Worm (Caenorhabditis elegans): ENCODE results near the gene Y43F8B.28.

Gene Y43F8B.28

ce11 chrV:19527565-19527964, 42.4 kb downstream of the Y43F8B.28 start:
- TF ChIP-seq tra-1 (GFP tag; IDR thresholded peaks at IDR 0.05) (peak; percentile 97), saeg-2 (GFP tag; IDR thresholded peaks at IDR 0.05) (peak; percentile 79), nhr-42 (GFP tag; IDR thresholded peaks at IDR 0.05) (no peak), unc-39 (tag; optimal IDR thresholded peaks at IDR 0.05) (no peak), jun-1 (tag; optimal IDR thresholded peaks at IDR 0.05) (no peak), nhr-102 (tag; optimal IDR thresholded peaks at IDR 0.05) (peak; percentile 79), hlh-30 (tag; optimal IDR thresholded peaks at IDR 0.05; ENCODE audit: insufficient read depth) (peak; percentile 96), F44E2.7 (GFP tag; IDR thresholded peaks at IDR 0.05) (no peak), zfp-2 (tag; optimal IDR thresholded peaks at IDR 0.05) (no peak), mdt-29 (GFP tag; IDR thresholded peaks at IDR 0.05) (peak; percentile 59), attf-4 (tag; optimal IDR thresholded peaks at IDR 0.05) (no peak), egl-43 (GFP tag; IDR thresholded peaks at IDR 0.05) (no peak), mxl-2 (GFP tag; conservative IDR thresholded peaks at IDR 0.05) (peak; percentile 89), nhr-6 (tag; optimal IDR thresholded peaks at IDR 0.05) (peak; percentile 11), ztf-7 (tag; optimal IDR thresholded peaks at IDR 0.05) (no peak), T20F7.1 (GFP tag; optimal IDR thresholded peaks at IDR 0.05) (peak; percentile 74), hif-1 (tag; optimal IDR thresholded peaks at IDR 0.05) (peak in 1 of 2 experiments; percentile 17), php-3 (GFP tag; IDR thresholded peaks at IDR 0.05) (peak; percentile 100), nhr-237 (tag; optimal IDR thresholded peaks at IDR 0.05) (no peak), aha-1 (tag) (no peak), nhr-76 (tag; optimal IDR thresholded peaks at IDR 0.05) (no peak), lim-7 (GFP tag; IDR thresholded peaks at IDR 0.05) (no peak), hlh-11 (tag; optimal IDR thresholded peaks at IDR 0.05) (peak; percentile 98), lin-38 (GFP tag; IDR thresholded peaks at IDR 0.05) (0 out of 2 replicates have a peak, but pooled peaks have one; percentile 12), daf-16 (GFP tag; optimal IDR thresholded peaks at IDR 0.05) (peak in 1 of 2 experiments; percentile 59), daf-16 (tag; optimal IDR thresholded peaks at IDR 0.05) (peak; percentile 98), spr-1 (tag; optimal IDR thresholded peaks at IDR 0.05) (no peak), unc-62 (GFP tag; optimal IDR thresholded peaks at IDR 0.05 in 1 of 2) (peak in 1 of 2 experiments; percentile 79), unc-62 (tag; optimal IDR thresholded peaks at IDR 0.05) (no peak), zag-1 (tag; optimal IDR thresholded peaks at IDR 0.05) (no peak), egl-27 (tag; optimal IDR thresholded peaks at IDR 0.05) (no peak), F26F4.8 (GFP tag; conservative IDR thresholded peaks at IDR 0.05) (no peak), gei-8 (GFP tag; optimal IDR thresholded peaks at IDR 0.05) (peak; percentile 82), dmd-8 (GFP tag; IDR thresholded peaks at IDR 0.05) (no peak), lsy-2 (tag; optimal IDR thresholded peaks at IDR 0.05) (peak in 1 of 2 experiments; percentile 64), D1046.2 (GFP tag; IDR thresholded peaks at IDR 0.05) (no peak), mep-1 (tag; optimal IDR thresholded peaks at IDR 0.05) (peak; percentile 49), zfp-3 (GFP tag; conservative IDR thresholded peaks at IDR 0.05) (0 out of 2 replicates have a peak, but pooled peaks have one; percentile 14), sdz-12 (GFP tag; optimal IDR thresholded peaks at IDR 0.05) (no peak), lin-29 (GFP tag; IDR thresholded peaks at IDR 0.05) (no peak), cey-2 (tag; optimal IDR thresholded peaks at IDR 0.05; ENCODE audit: borderline replicate concordance, insufficient read depth) (peak; percentile 80), nhr-28 (tag; optimal IDR thresholded peaks at IDR 0.05) (peak; percentile 97), nhr-41 (GFP tag; IDR thresholded peaks at IDR 0.05) (peak; percentile 75; the same call in 1 of the 2 replicates), pha-4 (GFP tag; IDR thresholded peaks at IDR 0.05) (peak; percentile 66), pha-4 (tag; optimal IDR thresholded peaks at IDR 0.05) (peak; percentile 6), dve-1 (tag; optimal IDR thresholded peaks at IDR 0.05; ENCODE audit: insufficient read depth) (peak; percentile 97), arid-1 (GFP tag; conservative IDR thresholded peaks at IDR 0.05) (no peak), Y5F2A.4 (GFP tag; optimal IDR thresholded peaks at IDR 0.05) (no peak), lin-1 (GFP tag; IDR thresholded peaks at IDR 0.05) (peak; percentile 88), nhr-10 (tag; optimal IDR thresholded peaks at IDR 0.05) (no peak), vab-7 (GFP tag; IDR thresholded peaks at IDR 0.05) (no peak), mxl-3 (GFP tag; optimal IDR thresholded peaks at IDR 0.05) (peak; percentile 89)

Measured in whole organism, L4 larva.